Worm (Caenorhabditis elegans) whole organism, L2 larva: Measurements from ENCODE around the gene Y82E9BR.17.

ENCODE experiments used
- F13H6.1 ChIP-seq: sonication (generic microtip); optimal IDR thresholded peaks from 2 replicates; lab custom pipeline; 2016; ENCODE audit warnings: missing genetic modification characterization, missing compliant biosample characterization
- ZK546.5 ChIP-seq: sonication (generic microtip); optimal IDR thresholded peaks from 2 replicates; lab custom pipeline; 2017; ENCODE audit warnings: missing biosample characterization, missing genetic modification characterization
- ama-1 ChIP-seq: fragments of 150-350 bp; optimal IDR thresholded peaks from 2 replicates; lab custom pipeline; 2018; ENCODE audit warnings: inconsistent platforms
- ceh-82 ChIP-seq: fragments of 150-350 bp; optimal IDR thresholded peaks from 2 replicates; lab custom pipeline; 2014; ENCODE audit warnings: missing biosample characterization, missing genetic modification characterization
- lin-13 ChIP-seq: fragments of 150-350 bp; optimal IDR thresholded peaks from 2 replicates; lab custom pipeline; 2014; ENCODE audit warnings: missing biosample characterization, missing genetic modification reagents, missing genetic modification characterization
- nhr-12 ChIP-seq: fragments of 150-350 bp; optimal IDR thresholded peaks from 2 replicates; lab custom pipeline; 2014; ENCODE audit warnings: missing biosample characterization, missing genetic modification characterization
- sem-4 ChIP-seq: fragments of 150-350 bp; optimal IDR thresholded peaks from 2 replicates; lab custom pipeline; 2014; ENCODE audit warnings: missing biosample characterization, missing genetic modification reagents, missing genetic modification characterization
- skn-1 ChIP-seq: sonication (generic microtip); optimal IDR thresholded peaks from 2 replicates; lab custom pipeline; 2017; ENCODE audit warnings: missing biosample characterization, missing genetic modification characterization
- snpc-4 ChIP-seq: fragments of 150-350 bp; optimal IDR thresholded peaks from 2 replicates; lab custom pipeline; 2014; ENCODE audit warnings: missing biosample characterization, missing genetic modification characterization
- unc-55 ChIP-seq: fragments of 150-350 bp; sonication (generic microtip); optimal IDR thresholded peaks from 3 replicates; lab custom pipeline; 2014; ENCODE audit warnings: missing biosample characterization, missing genetic modification reagents, missing genetic modification characterization
- unc-62 ChIP-seq: fragments of 150-350 bp; optimal IDR thresholded peaks from 2 replicates; lab custom pipeline; 2014; ENCODE audit warnings: missing biosample characterization, missing genetic modification reagents, missing genetic modification characterization
- zag-1 ChIP-seq: fragments of 150-350 bp; optimal IDR thresholded peaks from 2 replicates; lab custom pipeline; 2014; ENCODE audit warnings: missing biosample characterization, missing genetic modification characterization
- ztf-11 ChIP-seq: sonication (generic microtip); optimal IDR thresholded peaks from 2 replicates; lab custom pipeline; 2017; ENCODE audit warnings: missing biosample characterization, missing genetic modification characterization

DNA sequence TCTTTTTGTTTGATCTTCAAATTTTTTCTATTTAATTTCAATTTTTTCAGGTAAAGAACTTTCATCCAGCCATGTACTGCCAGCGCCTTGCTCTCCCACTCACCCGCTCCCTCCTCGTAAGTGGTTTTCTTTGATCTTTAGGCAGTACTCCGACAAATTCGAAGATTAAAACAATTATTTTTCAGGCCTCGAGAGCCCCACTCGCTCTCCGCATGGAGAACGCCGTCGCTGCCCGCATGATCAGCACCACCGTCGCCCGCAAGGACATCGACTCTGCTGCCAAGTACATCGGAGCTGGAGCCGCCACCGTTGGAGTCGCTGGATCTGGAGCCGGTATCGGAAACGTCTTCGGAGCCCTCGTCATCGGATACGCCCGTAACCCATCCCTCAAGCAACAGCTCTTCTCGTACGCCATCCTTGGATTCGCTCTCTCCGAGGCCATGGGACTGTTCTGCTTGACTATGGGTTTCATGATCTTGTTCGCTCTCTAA lies 36.4 kb downstream of the Y82E9BR.17 start, which contains the start of gene Y82E9BR.3:
- TF ChIP-seq unc-62 (no peak), lin-13 (no peak), ama-1 (lab: Kevin White, UChicago) (no peak), ZK546.5 (tag; lab: Kevin White, UChicago) (no peak), ztf-11 (tag; lab: Kevin White, UChicago) (no peak), zag-1 (tag; lab: Kevin White, UChicago) (no peak), nhr-12 (no peak), sem-4 (tag; lab: Kevin White, UChicago) (no peak), unc-55 (GFP tag; lab: Kevin White, UChicago) (no peak), skn-1 (tag; lab: Kevin White, UChicago) (no peak), F13H6.1 (tag; lab: Kevin White, UChicago) (no peak), ceh-82 (tag; lab: Kevin White, UChicago) (no peak), snpc-4 (tag; lab: Kevin White, UChicago) (no peak)
